Fruit fly (Drosophila melanogaster): ENCODE results near the gene CG16863.

Gene CG16863

DNA sequence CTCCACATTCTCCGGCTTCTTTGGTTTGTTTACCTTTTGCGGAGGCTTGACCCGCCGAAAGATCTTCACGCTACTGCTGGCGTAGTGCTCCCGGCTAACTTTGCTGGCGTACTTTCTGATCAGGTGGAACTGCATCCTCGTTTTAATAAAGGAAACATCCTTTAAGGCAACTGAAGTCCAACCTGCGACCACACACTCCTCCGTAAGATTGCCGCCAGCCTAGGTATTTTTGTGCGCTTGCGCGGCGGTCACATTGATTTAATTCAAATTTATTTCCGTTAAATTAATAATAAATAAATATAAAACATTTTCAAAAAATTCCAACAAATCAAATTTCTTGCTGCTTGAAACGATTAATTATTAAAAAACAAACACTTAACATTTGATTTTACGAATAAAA is 36.8 kb downstream of the CG16863 start, which contains the start of gene PolG1:
Gene PolG1, minus strand, starts transcription at position 216 of the 400 bp plus-strand sequence.
- TF ChIP-seq Mio (GFP tag; optimal IDR thresholded peaks at IDR 0.05) (no peak), brk (GFP tag; optimal IDR thresholded peaks at IDR 0.05) (no peak), GATAd (GFP tag; optimal IDR thresholded peaks at IDR 0.05) (no peak), Jra (GFP tag; optimal IDR thresholded peaks at IDR 0.05) (no peak), Rel (GFP tag; optimal IDR thresholded peaks at IDR 0.05) (no peak), Rel (tag; optimal IDR thresholded peaks at IDR 0.05) (no peak), Hr78 (GFP tag; optimal IDR thresholded peaks at IDR 0.05) (no peak), dmrt93B (GFP tag; optimal IDR thresholded peaks at IDR 0.05) (no peak), jim (GFP tag; optimal IDR thresholded peaks at IDR 0.05) (no peak), foxo (GFP tag; optimal IDR thresholded peaks at IDR 0.05) (no peak), lola (GFP tag; optimal IDR thresholded peaks at IDR 0.05) (no peak), br (GFP tag; optimal IDR thresholded peaks at IDR 0.05) (no peak), Vsx2 (GFP tag; optimal IDR thresholded peaks at IDR 0.05; ENCODE audit: partially characterized antibody) (no peak), dsf (GFP tag; optimal IDR thresholded peaks at IDR 0.05; ENCODE audit: borderline replicate concordance) (no peak), Dfd (GFP tag; optimal IDR thresholded peaks at IDR 0.05) (no peak), sv (GFP tag; optimal IDR thresholded peaks at IDR 0.05) (no peak), woc (GFP tag; optimal IDR thresholded peaks at IDR 0.05) (no peak), HLH106 (tag; optimal IDR thresholded peaks at IDR 0.05) (no peak), rgr (GFP tag; optimal IDR thresholded peaks at IDR 0.05) (no peak), Hr83 (GFP tag; optimal IDR thresholded peaks at IDR 0.05; ENCODE audit: poor library complexity, severe bottlenecking) (no peak)

DNA sequence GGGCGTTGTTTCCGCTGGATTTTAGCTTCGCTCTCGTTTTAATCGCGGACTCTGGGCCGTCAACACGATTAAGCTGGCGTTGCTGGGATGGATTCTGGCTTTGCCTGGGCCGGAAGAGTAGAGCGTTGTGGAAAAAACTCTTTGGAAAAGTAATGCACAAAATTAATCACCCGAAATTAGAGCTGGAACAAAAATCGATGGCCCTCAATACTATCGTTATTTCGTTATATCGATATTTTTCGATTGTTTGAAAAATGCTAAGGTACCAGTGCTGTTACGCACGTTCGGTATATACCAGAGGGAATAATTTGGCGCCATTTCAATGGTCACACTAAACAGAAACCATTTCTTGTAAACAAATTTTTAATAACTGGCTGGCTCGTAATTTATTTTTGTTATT is 38.8 kb downstream of the CG16863 start, which contains the start of the genes Arpc1 and Orc5:
Gene Arpc1, minus strand, starts transcription at position 202 of the 400 bp plus-strand sequence.
Gene Orc5, plus strand, starts transcription at position 298 of the 400 bp plus-strand sequence.
- no peak for TF ChIP-seq Vsx2 (GFP tag; optimal IDR thresholded peaks at IDR 0.05; ENCODE audit: partially characterized antibody)
- no peak for TF ChIP-seq Rel (GFP tag; optimal IDR thresholded peaks at IDR 0.05)
- TF ChIP-seq Rel (tag; optimal IDR thresholded peaks at IDR 0.05), result peak; percentile 58
- no peak for TF ChIP-seq dl (GFP tag; optimal IDR thresholded peaks at IDR 0.05; ENCODE audit: insufficient read depth in 1 of 2, partially characterized antibody in 2 of 2)
- no peak for TF ChIP-seq CG32264 (GFP tag; optimal IDR thresholded peaks at IDR 0.05)
- TF ChIP-seq psq (GFP tag; optimal IDR thresholded peaks at IDR 0.05), result no peak
- no peak for TF ChIP-seq Mio (GFP tag; optimal IDR thresholded peaks at IDR 0.05)
- no peak for TF ChIP-seq N (GFP tag; optimal IDR thresholded peaks at IDR 0.05)
- TF ChIP-seq OdsH (GFP tag; optimal IDR thresholded peaks at IDR 0.05), result no peak

DNA sequence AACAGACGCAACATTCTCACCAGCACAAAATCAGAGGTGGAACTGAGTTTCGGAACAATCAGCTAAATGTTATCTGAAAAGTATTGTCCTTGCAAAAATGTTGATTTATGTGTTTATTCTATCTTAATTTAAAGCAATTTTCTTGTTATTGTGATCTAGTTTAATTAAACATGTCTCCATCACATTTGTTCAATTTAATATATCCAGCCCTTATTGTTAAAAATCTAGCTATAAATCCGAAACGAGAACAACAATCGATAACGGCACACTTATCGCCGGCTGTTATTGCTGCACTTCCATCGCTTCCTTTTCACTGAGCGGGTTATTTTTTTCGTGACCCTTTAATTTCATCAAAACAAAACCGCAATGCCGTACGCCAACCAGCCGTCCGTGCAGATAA is 42.3 kb downstream of the CG16863 start, which contains the start of the genes GatC, PolG2 and Polr2C:
Gene GatC, minus strand, starts transcription at position 48 of the 400 bp plus-strand sequence.
Gene PolG2, minus strand, starts transcription at position 48 of the 400 bp plus-strand sequence.
Gene Polr2C, plus strand, starts transcription at position 280 of the 400 bp plus-strand sequence.
- TF ChIP-seq sv (GFP tag; optimal IDR thresholded peaks at IDR 0.05), result no peak
- peak; percentile 64 for TF ChIP-seq Dif (GFP tag; optimal IDR thresholded peaks at IDR 0.05; ENCODE audit: partially characterized antibody)
- TF ChIP-seq ey (GFP tag; optimal IDR thresholded peaks at IDR 0.05), result peak; percentile 18
- TF ChIP-seq Rel (GFP tag; optimal IDR thresholded peaks at IDR 0.05), result no peak
- TF ChIP-seq Rel (tag; optimal IDR thresholded peaks at IDR 0.05), result peak; percentile 0
- TF ChIP-seq Myc (optimal IDR thresholded peaks at IDR 0.05), result peak; percentile 70
- TF ChIP-seq Sp1 (GFP tag; optimal IDR thresholded peaks at IDR 0.05), result peak; percentile 3
- TF ChIP-seq Dfd (GFP tag; optimal IDR thresholded peaks at IDR 0.05), result no peak

DNA sequence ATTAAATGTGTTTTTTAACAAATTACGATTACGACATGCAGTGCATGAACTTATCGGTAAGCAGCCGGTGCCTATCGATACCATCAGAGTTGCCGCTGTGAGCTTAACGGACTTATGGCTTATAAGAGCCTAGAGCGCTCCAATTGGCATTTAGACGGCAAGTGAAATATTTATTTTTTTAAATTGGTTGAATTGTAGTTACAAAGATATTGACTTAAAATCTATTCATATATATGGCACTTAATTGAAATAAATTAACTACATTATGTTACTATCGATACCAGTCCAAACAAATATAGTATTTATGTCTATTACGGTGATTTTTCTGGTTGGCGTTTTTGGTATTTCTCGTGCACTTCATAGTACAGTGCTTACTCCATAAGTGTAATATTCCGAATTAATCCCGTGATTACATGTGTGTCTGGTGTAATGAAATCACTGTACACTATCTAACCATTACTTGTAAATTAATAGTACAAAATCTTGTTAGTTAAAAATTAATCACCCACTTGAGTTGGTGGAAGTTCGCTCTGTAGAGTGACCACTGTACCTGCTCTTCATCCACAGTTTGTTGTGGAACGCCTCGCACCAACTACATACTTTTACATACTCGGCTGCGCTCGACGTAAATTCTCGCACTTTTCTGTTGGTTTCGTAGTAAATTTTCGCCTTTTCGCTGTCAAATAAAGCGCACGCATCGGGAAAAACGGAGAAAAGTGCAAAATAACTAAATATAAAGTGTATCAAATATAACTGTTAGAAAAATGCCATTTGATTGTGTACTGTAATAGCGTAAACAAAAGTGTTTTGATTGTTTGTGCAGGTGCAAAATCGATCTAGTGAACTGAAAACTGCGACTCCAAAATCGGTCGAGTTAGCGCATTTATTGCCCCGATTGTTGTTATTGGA is 44.5 kb downstream of the CG16863 start, which contains the start of the genes mRpS23 and CenG1A:
Gene mRpS23, minus strand, starts transcription at position 71 of the 909 bp plus-strand sequence.
Gene CenG1A, plus strand, starts transcription at position 563 of the 909 bp plus-strand sequence.
- peak; percentile 97 for TF ChIP-seq Mio (GFP tag; optimal IDR thresholded peaks at IDR 0.05)
- peak; percentile 100 for TF ChIP-seq br (GFP tag; optimal IDR thresholded peaks at IDR 0.05)
- TF ChIP-seq usp (GFP tag; optimal IDR thresholded peaks at IDR 0.05), result no peak
- no peak for TF ChIP-seq lola (GFP tag; optimal IDR thresholded peaks at IDR 0.05)
- TF ChIP-seq sage (GFP tag; optimal IDR thresholded peaks at IDR 0.05), result peak; percentile 99
- TF ChIP-seq dmrt93B (GFP tag; optimal IDR thresholded peaks at IDR 0.05), result peak; percentile 99
- TF ChIP-seq brk (GFP tag; optimal IDR thresholded peaks at IDR 0.05), result no peak
- peak; percentile 100 for TF ChIP-seq h (GFP tag; optimal IDR thresholded peaks at IDR 0.05)
- no peak for TF ChIP-seq CrebA (GFP tag; optimal IDR thresholded peaks at IDR 0.05; ENCODE audit: borderline replicate concordance)
- TF ChIP-seq dsf (GFP tag; optimal IDR thresholded peaks at IDR 0.05; ENCODE audit: borderline replicate concordance), result peak; percentile 98
- TF ChIP-seq CG32264 (GFP tag; optimal IDR thresholded peaks at IDR 0.05), result peak; percentile 99
- TF ChIP-seq Sp1 (GFP tag; optimal IDR thresholded peaks at IDR 0.05), result peak; percentile 100
- TF ChIP-seq Abd-B (GFP tag; optimal IDR thresholded peaks at IDR 0.05), result no peak
- no peak for TF ChIP-seq Dfd (GFP tag; optimal IDR thresholded peaks at IDR 0.05)
- TF ChIP-seq CG9705 (GFP tag; optimal IDR thresholded peaks at IDR 0.05), result peak; percentile 99
- peak; percentile 100 for TF ChIP-seq woc (GFP tag; optimal IDR thresholded peaks at IDR 0.05)
- peak; percentile 100 for TF ChIP-seq sv (GFP tag; optimal IDR thresholded peaks at IDR 0.05)
- no peak for TF ChIP-seq tai (GFP tag; optimal IDR thresholded peaks at IDR 0.05)
- peak; percentile 98 for TF ChIP-seq GATAd (GFP tag; optimal IDR thresholded peaks at IDR 0.05)
- peak; percentile 99 to 100 for TF ChIP-seq foxo (GFP tag; optimal IDR thresholded peaks at IDR 0.05)
- TF ChIP-seq dl (GFP tag; optimal IDR thresholded peaks at IDR 0.05; ENCODE audit: insufficient read depth in 1 of 2, partially characterized antibody in 2 of 2), result no peak
- TF ChIP-seq Hr78 (GFP tag; optimal IDR thresholded peaks at IDR 0.05), result no peak
- TF ChIP-seq N (GFP tag; optimal IDR thresholded peaks at IDR 0.05), result no peak
- peak; percentile 100 for TF ChIP-seq Hr83 (GFP tag; optimal IDR thresholded peaks at IDR 0.05; ENCODE audit: poor library complexity, severe bottlenecking)
- TF ChIP-seq Dif (GFP tag; optimal IDR thresholded peaks at IDR 0.05; ENCODE audit: partially characterized antibody), result no peak
- no peak for TF ChIP-seq Vsx2 (GFP tag; optimal IDR thresholded peaks at IDR 0.05; ENCODE audit: partially characterized antibody)
- peak; percentile 100 for TF ChIP-seq ey (GFP tag; optimal IDR thresholded peaks at IDR 0.05)
- peak; percentile 100 for TF ChIP-seq OdsH (GFP tag; optimal IDR thresholded peaks at IDR 0.05)
- TF ChIP-seq Hnf4 (GFP tag; optimal IDR thresholded peaks at IDR 0.05), result peak; percentile 100
